Fruit fly (Drosophila melanogaster) whole organism, wandering third instar larva: ENCODE data around the gene CG13243.

Experiments
- CG32264 ChIP-seq: fragments of 200-800 bp; sonication (Bioruptor generic); optimal IDR thresholded peaks from 2 replicates; lab custom pipeline; 2016; ENCODE audit warnings: missing biosample characterization, missing genetic modification characterization
- CG9705 ChIP-seq: fragments of 200-800 bp; sonication (Bioruptor generic); optimal IDR thresholded peaks from 2 replicates; lab custom pipeline; 2018; ENCODE audit warnings: missing biosample characterization, mild to moderate bottlenecking, missing genetic modification characterization
- CrebA ChIP-seq: fragments of 200-800 bp; sonication (Bioruptor generic); optimal IDR thresholded peaks from 2 replicates; lab custom pipeline; 2016; ENCODE audit warnings: missing biosample characterization, mild to moderate bottlenecking, missing genetic modification characterization, borderline replicate concordance
- Dfd ChIP-seq: fragments of >200 bp; optimal IDR thresholded peaks from 2 replicates; lab custom pipeline; 2017; ENCODE audit warnings: missing biosample characterization, missing genetic modification characterization
- Dif ChIP-seq: fragments of 200-275, 200-300 bp; sonication (Bioruptor generic); optimal IDR thresholded peaks from 2 replicates; lab custom pipeline; 2018; ENCODE audit warnings: missing biosample characterization, missing genetic modification characterization; ENCODE audit not compliant: partially characterized antibody
- GATAd ChIP-seq: sonication (Bioruptor generic); optimal IDR thresholded peaks from 2 replicates; lab custom pipeline; 2016; ENCODE audit warnings: missing biosample characterization, missing genetic modification characterization
- HLH106 ChIP-seq: fragments of 200-800 bp; optimal IDR thresholded peaks from 3 replicates; lab custom pipeline; 2019; ENCODE audit warnings: missing biosample characterization, mild to moderate bottlenecking, missing genetic modification characterization, moderate library complexity
- Hnf4 ChIP-seq: fragments of 200-800 bp; sonication (Bioruptor generic); optimal IDR thresholded peaks from 2 replicates; lab custom pipeline; 2016; ENCODE audit warnings: missing biosample characterization, mild to moderate bottlenecking, missing genetic modification characterization
- Hr78 ChIP-seq: fragments of >200 bp; optimal IDR thresholded peaks from 2 replicates; lab custom pipeline; 2017; ENCODE audit warnings: missing biosample characterization, missing genetic modification characterization
- Hr83 ChIP-seq: fragments of 200-300 bp; sonication (Bioruptor generic); optimal IDR thresholded peaks from 2 replicates; lab custom pipeline; 2016; ENCODE audit warnings: missing biosample characterization, mild to moderate bottlenecking, missing genetic modification characterization, moderate library complexity; ENCODE audit not compliant: poor library complexity, severe bottlenecking
- Jra ChIP-seq: sonication (Bioruptor generic); optimal IDR thresholded peaks from 2 replicates; lab custom pipeline; 2016; ENCODE audit warnings: missing biosample characterization, missing genetic modification characterization
- Mio ChIP-seq: sonication (Bioruptor generic); optimal IDR thresholded peaks from 2 replicates; lab custom pipeline; 2016; ENCODE audit warnings: missing biosample characterization, missing genetic modification characterization
- Myc ChIP-seq: fragments of >200 bp; optimal IDR thresholded peaks from 2 replicates; lab custom pipeline; 2017
- N ChIP-seq: fragments of >200 bp; optimal IDR thresholded peaks from 2 replicates; lab custom pipeline; 2018; ENCODE audit warnings: missing biosample characterization, missing external identifiers, missing genetic modification characterization
- OdsH ChIP-seq: fragments of 200-800 bp; sonication (Bioruptor generic); optimal IDR thresholded peaks from 2 replicates; lab custom pipeline; 2016; ENCODE audit warnings: missing biosample characterization, mild to moderate bottlenecking, missing genetic modification characterization
- Rel ChIP-seq, 2 experiments: fragments of 200-800 bp; sonication (Bioruptor generic) in 1 of 2; optimal IDR thresholded peaks; 2 replicates in 1 of 2; 3 replicates in 1 of 2; lab custom pipeline; 2016 to 2019; ENCODE audit warnings: mild to moderate bottlenecking in 2 of 2, missing biosample characterization in 2 of 2, missing genetic modification characterization in 2 of 2, moderate library complexity in 1 of 2
- Sp1 ChIP-seq: fragments of 200-800 bp; sonication (Bioruptor generic); optimal IDR thresholded peaks from 3 replicates; lab custom pipeline; 2019; ENCODE audit warnings: missing biosample characterization, mild to moderate bottlenecking, missing genetic modification characterization, moderate library complexity
- Vsx2 ChIP-seq: fragments of 200-300, 225-300 bp; sonication (Bioruptor generic); optimal IDR thresholded peaks from 2 replicates; lab custom pipeline; 2018; ENCODE audit warnings: missing biosample characterization, missing genetic modification characterization; ENCODE audit not compliant: partially characterized antibody
- dl ChIP-seq, 2 experiments: fragments of 175-275, 200-275 bp in 1 of 2; fragments of 200-275 bp in 1 of 2; sonication (Bioruptor generic); optimal IDR thresholded peaks; lab custom pipeline; 2018; ENCODE audit warnings: mild to moderate bottlenecking in 2 of 2, missing biosample characterization in 2 of 2, missing genetic modification characterization in 2 of 2, moderate library complexity in 2 of 2; ENCODE audit not compliant: partially characterized antibody in 2 of 2, insufficient read depth in 1 of 2
- dmrt93B ChIP-seq: fragments of 200-800 bp; sonication (Bioruptor generic); optimal IDR thresholded peaks from 2 replicates; lab custom pipeline; 2018; ENCODE audit warnings: missing biosample characterization, mild to moderate bottlenecking, missing genetic modification characterization
- dsf ChIP-seq: sonication (Bioruptor generic); optimal IDR thresholded peaks from 2 replicates; lab custom pipeline; 2016; ENCODE audit warnings: missing biosample characterization, missing genetic modification characterization, borderline replicate concordance
- foxo ChIP-seq, 2 experiments: fragments of 200-800 bp; sonication (Bioruptor generic); optimal IDR thresholded peaks; 2 replicates in 1 of 2; 3 replicates in 1 of 2; lab custom pipeline; 2016 to 2017; ENCODE audit warnings: missing biosample characterization in 2 of 2, missing genetic modification characterization in 2 of 2
- fru ChIP-seq: fragments of 200-800 bp; sonication (Bioruptor generic); optimal IDR thresholded peaks from 3 replicates; lab custom pipeline; 2016; ENCODE audit warnings: missing biosample characterization, mild to moderate bottlenecking, missing genetic modification characterization
- h ChIP-seq: fragments of 200-800 bp; sonication (Bioruptor generic); optimal IDR thresholded peaks from 3 replicates; lab custom pipeline; 2016; ENCODE audit warnings: missing biosample characterization, mild to moderate bottlenecking, missing genetic modification characterization
- lola ChIP-seq: fragments of >200 bp; optimal IDR thresholded peaks from 2 replicates; lab custom pipeline; 2017; ENCODE audit warnings: missing biosample characterization, missing genetic modification characterization
- psq ChIP-seq: fragments of 200-800 bp; sonication (Bioruptor generic); optimal IDR thresholded peaks from 3 replicates; lab custom pipeline; 2017; ENCODE audit warnings: missing biosample characterization, mild to moderate bottlenecking, missing genetic modification characterization, moderate library complexity
- rgr ChIP-seq: fragments of 200-800 bp; sonication (Bioruptor generic); optimal IDR thresholded peaks from 3 replicates; lab custom pipeline; 2016; ENCODE audit warnings: missing biosample characterization, mild to moderate bottlenecking, missing genetic modification characterization
- sage ChIP-seq: fragments of 200-800 bp; sonication (Bioruptor generic); optimal IDR thresholded peaks from 2 replicates; lab custom pipeline; 2016; ENCODE audit warnings: missing biosample characterization, mild to moderate bottlenecking, missing genetic modification characterization
- sv ChIP-seq: fragments of 200-800 bp; sonication (Bioruptor generic); optimal IDR thresholded peaks from 3 replicates; lab custom pipeline; 2016; ENCODE audit warnings: missing biosample characterization, missing genetic modification characterization
- tai ChIP-seq: sonication (Bioruptor generic); optimal IDR thresholded peaks from 2 replicates; lab custom pipeline; 2016; ENCODE audit warnings: missing biosample characterization, missing genetic modification characterization
- usp ChIP-seq: fragments of >200 bp; optimal IDR thresholded peaks from 2 replicates; lab custom pipeline; 2017; ENCODE audit warnings: missing biosample characterization, missing genetic modification characterization
- woc ChIP-seq: sonication (Bioruptor generic); optimal IDR thresholded peaks from 2 replicates; lab custom pipeline; 2016; ENCODE audit warnings: missing biosample characterization, mild to moderate bottlenecking, missing genetic modification characterization

The CG13243 gene

DNA sequence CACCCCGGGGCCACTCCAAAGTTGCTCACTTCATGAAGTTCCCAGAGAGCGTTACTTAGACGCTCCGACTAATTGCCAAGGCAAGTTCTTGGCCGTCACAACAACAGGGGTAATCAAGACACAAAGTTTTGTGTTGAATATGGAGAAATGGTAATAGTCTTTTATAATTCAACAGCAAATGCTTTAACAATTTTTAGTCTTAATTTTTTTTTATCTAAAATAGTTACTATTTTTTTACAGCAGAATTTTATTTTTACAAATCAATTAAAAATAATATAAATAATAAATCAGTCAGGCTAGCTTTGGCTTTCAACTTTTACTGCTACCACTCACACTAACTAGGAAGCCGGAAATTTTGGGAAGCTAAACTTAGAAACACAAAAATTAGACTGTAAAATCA is at the start of gene CG13243:
TSS of gene CG13243 (plus strand) at position 301 of the 400 bp plus-strand sequence.
- TF ChIP-seq CG9705 (no peak), Mio (no peak), usp (GFP tag; lab: Kevin White, UChicago) (no peak), Vsx2 (GFP tag; lab: Kevin White, UChicago) (no peak), Rel (GFP tag; optimal IDR thresholded peaks at IDR 0.05; lab: Kevin White, UChicago) (no peak), Rel (tag; optimal IDR thresholded peaks at IDR 0.05; lab: Kevin White, UChicago) (no peak), OdsH (GFP tag; lab: Kevin White, UChicago) (no peak), N (GFP tag; lab: Kevin White, UChicago) (no peak), Sp1 (no peak), Myc (lab: Kevin White, UChicago) (no peak), fru (no peak), HLH106 (no peak), Dfd (no peak)

- TF ChIP-seq rgr (GFP tag; lab: Kevin White, UChicago) (no peak), Hnf4 (GFP tag; lab: Kevin White, UChicago) (no peak), dsf (no peak), Jra (no peak)
Observed at dm6 chr2L:15812041-15812440, 40.4 kb upstream of the CG13243 start, which contains the start of gene CG42876. TSS of gene CG42876 (minus strand) at chr2L:15812141.

dm6 chr2L:15835558-15835957 is 16.8 kb upstream of the CG13243 start, which contains the start of gene CG18518:
TSS of gene CG18518 (minus strand) at chr2L:15835658.
- TF ChIP-seq psq (GFP tag; lab: Kevin White, UChicago) (no peak), Dfd (no peak), Mio (no peak), CG9705 (no peak), foxo (GFP tag; optimal IDR thresholded peaks at IDR 0.05; lab: Kevin White, UChicago) (no peak), Hr78 (GFP tag; lab: Kevin White, UChicago) (no peak), Dif (no peak), h (no peak), Myc (lab: Kevin White, UChicago) (no peak), dsf (no peak), GATAd (GFP tag; lab: Kevin White, UChicago) (no peak), N (GFP tag; lab: Kevin White, UChicago) (no peak), tai (GFP tag; lab: Kevin White, UChicago) (no peak), dl (GFP tag; optimal IDR thresholded peaks at IDR 0.05; lab: Kevin White, UChicago; ENCODE audit: insufficient read depth in 1 of 2, partially characterized antibody in 2 of 2) (no peak), CG32264 (GFP tag; lab: Kevin White, UChicago) (no peak), rgr (GFP tag; lab: Kevin White, UChicago) (no peak), dmrt93B (GFP tag; lab: Kevin White, UChicago) (no peak), sv (GFP tag; lab: Kevin White, UChicago) (no peak), HLH106 (no peak)
- TF ChIP-seq, all 38 proteins: peak for 0

DNA sequence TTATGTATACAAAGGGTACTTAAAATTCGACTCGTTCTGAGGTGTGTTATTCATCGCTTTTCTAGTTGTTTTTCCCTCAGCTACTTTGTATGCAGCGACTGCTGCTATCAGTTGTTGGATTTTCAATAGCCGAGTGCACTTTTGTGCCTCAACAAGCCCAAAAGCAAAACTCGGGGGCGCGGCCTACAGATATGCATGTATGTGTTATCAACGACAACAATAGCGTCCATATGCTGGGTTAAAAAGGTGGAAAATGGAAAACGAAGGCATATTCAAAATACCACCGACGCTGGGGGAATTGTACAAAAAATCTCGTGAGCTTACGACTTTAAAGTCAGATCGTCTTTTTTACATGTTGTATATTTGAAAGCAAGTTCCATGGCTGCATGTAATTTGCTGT is 5.8 kb upstream of the CG13243 start:
- TF ChIP-seq lola (GFP tag; lab: Kevin White, UChicago) = no peak
- TF ChIP-seq Hnf4 (GFP tag; lab: Kevin White, UChicago) = no peak
- TF ChIP-seq Hr83 = no peak
- no peak for TF ChIP-seq h
- TF ChIP-seq woc = no peak
- TF ChIP-seq foxo (GFP tag; optimal IDR thresholded peaks at IDR 0.05; lab: Kevin White, UChicago) = no peak
- TF ChIP-seq dmrt93B (GFP tag; lab: Kevin White, UChicago) = no peak
- TF ChIP-seq tai (GFP tag; lab: Kevin White, UChicago) = no peak
- no peak for TF ChIP-seq rgr (GFP tag; lab: Kevin White, UChicago)
- no peak for TF ChIP-seq sv (GFP tag; lab: Kevin White, UChicago)
- no peak for TF ChIP-seq N (GFP tag; lab: Kevin White, UChicago)
- no peak for TF ChIP-seq HLH106
- no peak for TF ChIP-seq sage
- no peak for TF ChIP-seq Vsx2 (GFP tag; lab: Kevin White, UChicago)
- no peak for TF ChIP-seq CG32264 (GFP tag; lab: Kevin White, UChicago)
- no peak for TF ChIP-seq Dfd
- TF ChIP-seq usp (GFP tag; lab: Kevin White, UChicago) = no peak
- TF ChIP-seq CrebA (GFP tag; lab: Kevin White, UChicago) = no peak
- TF ChIP-seq Myc (lab: Kevin White, UChicago) = no peak
